Worm (Caenorhabditis elegans) whole organism, L2 larva: ENCODE results near the gene T06A1.1.

Experiments used
- ceh-82 ChIP-seq: fragments of 150-350 bp; optimal IDR thresholded peaks from 2 replicates; lab custom pipeline; 2014; ENCODE audit warnings: missing biosample characterization, missing genetic modification characterization
- skn-1 ChIP-seq: sonication (generic microtip); optimal IDR thresholded peaks from 2 replicates; lab custom pipeline; 2017; ENCODE audit warnings: missing biosample characterization, missing genetic modification characterization

DNA sequence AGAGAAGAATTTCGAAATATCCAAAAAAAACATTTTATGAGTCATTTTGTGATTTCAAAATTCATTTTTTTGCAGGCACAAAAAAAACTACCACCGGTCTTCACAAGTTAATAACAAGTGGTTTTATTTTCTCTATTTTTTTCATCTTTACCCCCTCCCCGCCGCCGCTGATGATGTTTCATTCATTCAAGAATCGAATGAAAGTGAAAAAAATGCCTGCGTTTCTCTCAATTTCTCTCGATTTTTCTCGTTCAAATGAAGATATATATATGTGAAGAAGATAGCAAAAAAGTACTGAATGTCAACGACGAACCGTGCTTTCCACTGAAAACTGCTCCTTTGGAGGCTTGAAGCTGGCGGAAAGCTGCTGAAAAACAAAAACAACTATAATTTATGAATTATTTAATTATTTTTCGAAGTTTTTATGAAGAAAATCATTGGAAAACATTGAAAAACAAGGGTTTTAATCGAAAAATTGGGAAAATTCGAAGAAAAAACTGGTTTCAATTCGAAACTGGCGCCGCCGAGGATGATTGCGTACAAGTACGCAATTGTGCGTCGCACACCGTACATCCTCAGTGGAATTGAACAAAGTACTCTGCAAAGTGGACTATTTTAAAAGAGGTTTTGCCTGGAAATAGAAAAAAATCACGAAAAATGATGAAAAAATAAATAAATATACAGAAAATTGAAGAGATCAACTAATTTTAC lies 32.7 kb downstream of the T06A1.1 start, which contains the start of gene zig-11:
- TF ChIP-seq skn-1 (tag; lab: Kevin White, UChicago) (no peak), ceh-82 (no peak)
